Worm (Caenorhabditis elegans): ENCODE results near the gene F44E5.17.

F44E5.17 gene

DNA sequence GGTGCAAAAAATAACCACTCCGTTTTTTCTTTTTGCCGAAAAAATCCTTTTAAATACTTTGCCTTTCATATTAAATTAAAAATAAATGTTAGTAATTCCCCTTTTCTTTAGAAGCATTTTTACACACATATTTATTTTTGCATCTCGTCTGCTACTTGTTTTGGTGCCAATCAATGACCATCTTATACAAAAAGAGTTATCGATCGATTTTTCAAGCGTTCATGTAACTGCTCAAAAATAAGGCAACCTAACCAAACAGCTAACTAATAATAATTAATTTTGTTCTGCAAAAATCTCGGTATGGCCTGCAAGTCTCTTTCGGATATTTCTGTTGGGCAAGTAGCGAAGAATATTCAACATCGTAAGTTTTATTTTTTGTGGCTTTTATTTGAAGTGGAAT is 18.1 kb upstream of the F44E5.17 start, which contains the start of gene F44E5.2:
F44E5.2 (plus strand) TSS at position 301 of the 400 bp plus-strand sequence.
- no peak for TF ChIP-seq ztf-4 (tag; optimal IDR thresholded peaks at IDR 0.05)
- TF ChIP-seq egl-27 (tag; optimal IDR thresholded peaks at IDR 0.05), result no peak
- TF ChIP-seq mdl-1 (tag; optimal IDR thresholded peaks at IDR 0.05), result no peak
- TF ChIP-seq daf-12 (tag; optimal IDR thresholded peaks at IDR 0.05), result no peak
- TF ChIP-seq R02D3.7 (tag; optimal IDR thresholded peaks at IDR 0.05), result no peak
- TF ChIP-seq nhr-43 (tag; optimal IDR thresholded peaks at IDR 0.05; ENCODE audit: poor library complexity, severe bottlenecking), result no peak
- TF ChIP-seq pha-4 (tag; optimal IDR thresholded peaks at IDR 0.05), result no peak
- TF ChIP-seq hmg-11 (tag; optimal IDR thresholded peaks at IDR 0.05), result no peak
- TF ChIP-seq nhr-28 (tag; optimal IDR thresholded peaks at IDR 0.05), result no peak
- no peak for TF ChIP-seq nfya-1 (tag; optimal IDR thresholded peaks at IDR 0.05; ENCODE audit: insufficient read depth)
- TF ChIP-seq ZK546.5 (tag; optimal IDR thresholded peaks at IDR 0.05), result no peak
- TF ChIP-seq aly-2 (tag; optimal IDR thresholded peaks at IDR 0.05), result no peak
- no peak for TF ChIP-seq nhr-76 (tag; optimal IDR thresholded peaks at IDR 0.05)
- no peak for TF ChIP-seq nhr-11 (tag; optimal IDR thresholded peaks at IDR 0.05)
- no peak for TF ChIP-seq fkh-2 (tag; optimal IDR thresholded peaks at IDR 0.05)
- no peak for TF ChIP-seq ztf-11 (tag; optimal IDR thresholded peaks at IDR 0.05)
- no peak for TF ChIP-seq unc-62 (GFP tag; optimal IDR thresholded peaks at IDR 0.05)
- TF ChIP-seq elt-1 (tag; optimal IDR thresholded peaks at IDR 0.05), result no peak
- TF ChIP-seq snpc-4 (tag; optimal IDR thresholded peaks at IDR 0.05), result no peak
- no peak for TF ChIP-seq elt-2 (tag; optimal IDR thresholded peaks at IDR 0.05)

DNA sequence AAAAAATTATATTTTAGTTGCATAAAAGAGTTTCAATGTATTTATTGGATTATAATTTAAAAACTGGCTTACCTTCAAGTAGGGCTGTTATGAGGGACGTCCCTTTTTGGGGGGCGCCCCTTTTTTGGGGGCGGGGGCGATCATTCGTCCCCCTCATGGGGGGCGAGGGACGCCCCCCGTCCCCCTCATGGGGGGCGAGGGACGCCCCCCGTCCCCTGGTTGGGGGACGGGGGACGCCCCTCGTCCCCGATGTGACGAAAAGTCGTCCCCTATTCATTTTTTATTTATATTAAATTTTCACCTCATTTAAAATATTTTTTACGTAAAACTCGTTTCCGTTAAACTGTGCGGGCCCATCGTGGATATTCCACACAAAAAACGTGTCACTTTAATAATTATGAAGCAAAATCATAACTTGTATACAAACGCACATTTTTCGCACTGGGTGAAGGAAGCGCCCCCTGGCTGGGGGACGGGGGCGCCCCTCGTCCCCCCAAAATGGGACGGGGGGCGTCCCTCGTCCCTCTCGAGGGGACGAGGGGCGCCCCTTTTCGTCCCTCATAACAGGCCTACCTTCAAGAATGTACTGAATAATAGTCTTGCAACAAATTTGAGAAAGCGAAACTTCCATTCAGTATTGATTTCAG is 17.2 kb upstream of the F44E5.17 start:
- TF ChIP-seq ztf-4 (tag; optimal IDR thresholded peaks at IDR 0.05), result no peak
- no peak for TF ChIP-seq fkh-10 (GFP tag; optimal IDR thresholded peaks at IDR 0.05)
- TF ChIP-seq nhr-12 (tag; optimal IDR thresholded peaks at IDR 0.05), result no peak
- no peak for TF ChIP-seq ZK546.5 (tag; optimal IDR thresholded peaks at IDR 0.05)
- TF ChIP-seq ztf-11 (tag; optimal IDR thresholded peaks at IDR 0.05), result no peak
- no peak for TF ChIP-seq nhr-77 (tag; optimal IDR thresholded peaks at IDR 0.05)
- TF ChIP-seq skn-1 (tag; optimal IDR thresholded peaks at IDR 0.05), result no peak
- TF ChIP-seq ceh-16 (tag; optimal IDR thresholded peaks at IDR 0.05), result no peak
- TF ChIP-seq sea-2 (GFP tag; optimal IDR thresholded peaks at IDR 0.05), result no peak
- TF ChIP-seq snpc-4 (tag; optimal IDR thresholded peaks at IDR 0.05), result no peak
- no peak for TF ChIP-seq nhr-11 (tag; optimal IDR thresholded peaks at IDR 0.05)
- TF ChIP-seq ceh-9 (tag; optimal IDR thresholded peaks at IDR 0.05), result no peak
- no peak for TF ChIP-seq mdl-1 (tag; optimal IDR thresholded peaks at IDR 0.05)
- TF ChIP-seq pqm-1 (tag; optimal IDR thresholded peaks at IDR 0.05), result no peak

DNA sequence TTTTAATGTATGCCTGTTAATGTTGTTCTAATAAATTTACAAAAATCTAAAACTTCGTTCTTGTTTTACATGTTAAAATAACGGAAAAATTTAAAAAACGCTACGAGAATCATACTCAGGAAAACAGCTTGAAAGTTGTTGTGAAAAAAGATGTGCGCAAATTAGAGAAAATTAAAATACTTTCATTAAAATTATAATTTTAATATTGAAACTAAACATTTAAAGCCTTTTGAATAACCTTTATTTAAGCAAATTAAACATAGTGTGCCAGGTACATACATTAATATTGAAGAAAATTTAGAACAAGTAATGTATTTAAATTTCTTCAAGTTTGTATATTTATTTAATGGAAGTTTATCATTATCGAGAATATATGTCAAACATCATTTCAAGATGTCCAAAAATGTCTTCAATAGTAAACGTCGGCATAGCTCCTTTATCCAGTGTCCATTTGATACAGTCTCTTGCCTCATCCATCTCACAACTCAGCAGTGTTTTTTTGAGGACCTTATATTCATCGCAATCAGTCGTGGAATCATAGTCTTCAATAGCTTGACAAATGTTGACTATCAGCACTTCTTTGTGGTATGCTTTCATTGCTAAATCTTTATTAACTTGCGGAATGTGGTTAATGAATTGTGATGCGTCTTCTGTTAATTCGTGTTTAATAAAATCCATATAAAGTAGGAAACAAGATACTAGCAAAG is 13.6 kb upstream of the F44E5.17 start:
- no peak for TF ChIP-seq nhr-23 (tag; optimal IDR thresholded peaks at IDR 0.05)
- TF ChIP-seq fkh-2 (tag; optimal IDR thresholded peaks at IDR 0.05), result no peak
- no peak for TF ChIP-seq lin-39 (tag; optimal IDR thresholded peaks at IDR 0.05)
- TF ChIP-seq egl-27 (tag; optimal IDR thresholded peaks at IDR 0.05), result no peak
- TF ChIP-seq nhr-67 (tag; optimal IDR thresholded peaks at IDR 0.05), result no peak
- TF ChIP-seq elt-1 (tag; optimal IDR thresholded peaks at IDR 0.05), result peak; percentile 13
- peak; percentile 43 for TF ChIP-seq nhr-25 (tag; optimal IDR thresholded peaks at IDR 0.05)
- peak; percentile 37 for TF ChIP-seq elt-2 (tag; optimal IDR thresholded peaks at IDR 0.05)
- TF ChIP-seq nhr-11 (tag; optimal IDR thresholded peaks at IDR 0.05), result no peak
- peak; percentile 93 for TF ChIP-seq ama-1 (optimal IDR thresholded peaks at IDR 0.05)
- peak; percentile 60 for TF ChIP-seq ztf-4 (tag; optimal IDR thresholded peaks at IDR 0.05)
- no peak for TF ChIP-seq jun-1 (tag; optimal IDR thresholded peaks at IDR 0.05)
- TF ChIP-seq tbx-2 (tag; optimal IDR thresholded peaks at IDR 0.05), result peak; percentile 70
- TF ChIP-seq fos-1 (tag; optimal IDR thresholded peaks at IDR 0.05), result peak; percentile 78
- no peak for TF ChIP-seq ceh-9 (tag; optimal IDR thresholded peaks at IDR 0.05)
- no peak for TF ChIP-seq sea-2 (GFP tag; optimal IDR thresholded peaks at IDR 0.05)
- TF ChIP-seq nfya-1 (tag; optimal IDR thresholded peaks at IDR 0.05; ENCODE audit: insufficient read depth), result peak; percentile 48
- TF ChIP-seq nhr-28 (tag; optimal IDR thresholded peaks at IDR 0.05), result no peak
- TF ChIP-seq pha-4 (tag; optimal IDR thresholded peaks at IDR 0.05), result peak; percentile 81
- TF ChIP-seq eor-1 (tag; optimal IDR thresholded peaks at IDR 0.05), result peak in 1 of 2 experiments; percentile 7
- TF ChIP-seq elt-3 (tag; optimal IDR thresholded peaks at IDR 0.05), result peak in 1 of 3 experiments; percentile 81
